Worm (Caenorhabditis elegans): Measurements from ENCODE around the gene atln-1.

atln-1 gene

DNA sequence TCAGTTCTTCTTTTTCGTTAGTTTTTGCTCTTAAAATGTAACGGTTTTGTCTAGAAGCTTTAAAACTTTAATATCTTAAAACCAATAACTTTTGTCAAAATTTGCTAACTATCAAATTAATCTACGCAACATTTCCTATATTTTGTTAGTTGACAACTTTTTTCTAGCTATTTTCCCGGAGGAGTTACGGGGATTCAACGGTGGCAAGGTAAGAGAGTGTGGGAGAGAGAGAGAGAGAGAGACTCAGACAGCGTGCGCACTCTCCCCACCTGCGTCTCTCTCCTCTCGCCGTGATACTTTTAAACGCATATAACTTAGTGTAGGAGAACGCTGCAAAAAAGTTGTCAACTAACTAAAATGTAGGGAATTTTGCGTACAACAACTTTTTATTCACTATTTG, 34.9 kb upstream of the atln-1 start:
- TF ChIP-seq unc-39 (tag; optimal IDR thresholded peaks at IDR 0.05): no peak
- TF ChIP-seq mep-1 (tag; optimal IDR thresholded peaks at IDR 0.05): no peak
- TF ChIP-seq snpc-4 (tag; optimal IDR thresholded peaks at IDR 0.05): no peak
- TF ChIP-seq ces-1 (GFP tag; optimal IDR thresholded peaks at IDR 0.05): no peak
- TF ChIP-seq nhr-28 (tag; optimal IDR thresholded peaks at IDR 0.05): no peak
- TF ChIP-seq ceh-43 (GFP tag; optimal IDR thresholded peaks at IDR 0.05): no peak
- no peak for TF ChIP-seq sptf-1 (tag; optimal IDR thresholded peaks at IDR 0.05)
- no peak for TF ChIP-seq cnd-1 (tag; optimal IDR thresholded peaks at IDR 0.05)
- TF ChIP-seq nhr-76 (tag; optimal IDR thresholded peaks at IDR 0.05): no peak
- no peak for TF ChIP-seq bed-3 (GFP tag; optimal IDR thresholded peaks at IDR 0.05)
- no peak for TF ChIP-seq zip-8 (tag; optimal IDR thresholded peaks at IDR 0.05)
- TF ChIP-seq nhr-12 (tag; optimal IDR thresholded peaks at IDR 0.05): no peak
- no peak for TF ChIP-seq ham-2 (GFP tag; optimal IDR thresholded peaks at IDR 0.05)
- no peak for TF ChIP-seq nhr-237 (tag; optimal IDR thresholded peaks at IDR 0.05)
- TF ChIP-seq flh-1 (GFP tag; optimal IDR thresholded peaks at IDR 0.05): no peak
- no peak for TF ChIP-seq tbx-8 (GFP tag; optimal IDR thresholded peaks at IDR 0.05)
- TF ChIP-seq ceh-83 (GFP tag; optimal IDR thresholded peaks at IDR 0.05): no peak

DNA sequence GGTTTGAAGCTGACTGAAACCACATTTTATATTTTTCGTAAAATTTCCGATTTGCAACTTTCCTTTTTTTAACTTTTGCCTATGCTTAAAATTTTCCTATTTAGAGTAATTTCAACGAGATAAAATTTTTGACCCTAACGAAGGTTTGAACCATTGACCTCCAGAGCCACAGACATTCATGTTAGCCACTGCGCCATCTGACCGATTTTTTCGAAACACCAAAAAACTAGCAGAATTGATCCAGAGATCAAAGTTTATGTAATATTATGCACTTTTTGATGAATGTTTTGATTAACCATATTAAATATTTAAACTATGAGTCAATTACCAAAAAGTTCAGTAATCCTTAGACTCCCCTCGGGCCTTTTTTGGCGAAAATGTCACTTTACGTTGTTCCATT, 30.4 kb upstream of the atln-1 start:
- TF ChIP-seq nhr-12 (tag; optimal IDR thresholded peaks at IDR 0.05): no peak
- no peak for TF ChIP-seq tbx-8 (GFP tag; optimal IDR thresholded peaks at IDR 0.05)
- TF ChIP-seq ceh-43 (GFP tag; optimal IDR thresholded peaks at IDR 0.05): no peak
- no peak for TF ChIP-seq elt-1 (tag; optimal IDR thresholded peaks at IDR 0.05; ENCODE audit: borderline replicate concordance, insufficient read depth)
- no peak for TF ChIP-seq ceh-83 (GFP tag; optimal IDR thresholded peaks at IDR 0.05)

DNA sequence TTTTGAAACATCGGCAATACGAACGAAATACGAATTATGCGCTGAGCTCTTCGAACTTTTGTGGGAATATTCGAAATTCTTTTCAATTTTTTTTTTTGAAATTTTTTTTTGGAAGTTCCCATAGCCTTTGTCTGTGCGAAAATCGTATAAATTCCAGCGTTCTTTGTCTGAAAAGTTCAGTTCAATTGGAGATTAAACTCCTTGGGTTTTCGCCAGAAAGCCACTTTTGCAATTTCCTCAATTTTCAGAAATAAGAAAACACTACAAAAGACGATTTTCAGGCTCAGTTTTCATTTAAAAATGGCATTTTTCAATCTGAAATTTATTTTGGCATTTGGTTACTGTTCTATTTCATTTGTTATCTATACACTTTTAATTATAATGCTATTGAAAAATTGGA, 29.3 kb upstream of the atln-1 start, which contains the start of gene Y54G2A.38:
Y54G2A.38 (plus strand) TSS at position 301 of the 400 bp plus-strand sequence.
- no peak for TF ChIP-seq mep-1 (tag; optimal IDR thresholded peaks at IDR 0.05)
- TF ChIP-seq ceh-43 (GFP tag; optimal IDR thresholded peaks at IDR 0.05): no peak
- TF ChIP-seq nhr-12 (tag; optimal IDR thresholded peaks at IDR 0.05): no peak
- no peak for TF ChIP-seq ztf-11 (tag; optimal IDR thresholded peaks at IDR 0.05)
- no peak for TF ChIP-seq elt-3 (tag; optimal IDR thresholded peaks at IDR 0.05)
- no peak for TF ChIP-seq nhr-28 (tag; optimal IDR thresholded peaks at IDR 0.05)
- no peak for TF ChIP-seq cnd-1 (tag; optimal IDR thresholded peaks at IDR 0.05)
- no peak for TF ChIP-seq hlh-1 (tag; optimal IDR thresholded peaks at IDR 0.05)
- no peak for TF ChIP-seq flh-1 (GFP tag; optimal IDR thresholded peaks at IDR 0.05)
- no peak for TF ChIP-seq unc-39 (tag; optimal IDR thresholded peaks at IDR 0.05)
- no peak for TF ChIP-seq drap-1 (GFP tag; optimal IDR thresholded peaks at IDR 0.05)
- TF ChIP-seq pha-4 (tag; optimal IDR thresholded peaks at IDR 0.05): no peak
- TF ChIP-seq bed-3 (GFP tag; optimal IDR thresholded peaks at IDR 0.05): no peak
- no peak for TF ChIP-seq nhr-237 (tag; optimal IDR thresholded peaks at IDR 0.05)
- TF ChIP-seq ceh-39 (tag; optimal IDR thresholded peaks at IDR 0.05): no peak
- TF ChIP-seq lsy-2 (tag; optimal IDR thresholded peaks at IDR 0.05): no peak
- TF ChIP-seq mab-5 (tag; optimal IDR thresholded peaks at IDR 0.05): no peak
- TF ChIP-seq blmp-1 (tag; optimal IDR thresholded peaks at IDR 0.05): no peak
- TF ChIP-seq unc-120 (tag; optimal IDR thresholded peaks at IDR 0.05; ENCODE audit: poor library complexity, severe bottlenecking): no peak

DNA sequence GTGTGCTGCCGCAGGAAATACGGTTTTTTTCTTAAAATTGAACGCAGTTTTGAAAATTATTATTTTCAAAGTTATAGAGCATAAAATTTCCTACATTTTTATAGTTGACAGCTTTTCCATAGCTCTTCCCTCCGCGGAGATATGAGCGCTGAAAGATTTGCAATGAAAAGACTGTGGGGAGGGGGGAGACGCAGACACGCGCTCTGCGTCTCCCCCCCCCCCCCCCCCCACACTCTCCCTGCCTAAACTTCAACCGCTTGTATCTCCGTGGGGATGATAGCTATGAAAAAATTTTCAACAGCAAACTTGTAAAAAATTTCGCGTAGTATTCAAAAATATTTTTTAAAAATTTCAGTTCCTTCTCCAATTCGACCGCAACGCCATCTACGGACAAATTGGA, 27.0 kb upstream of the atln-1 start:
- no peak for TF ChIP-seq drap-1 (GFP tag; optimal IDR thresholded peaks at IDR 0.05)
- TF ChIP-seq unc-62 (GFP tag; optimal IDR thresholded peaks at IDR 0.05): no peak
- TF ChIP-seq mep-1 (tag; optimal IDR thresholded peaks at IDR 0.05): no peak
- TF ChIP-seq ceh-83 (GFP tag; optimal IDR thresholded peaks at IDR 0.05): no peak
- TF ChIP-seq nhr-76 (tag; optimal IDR thresholded peaks at IDR 0.05): no peak
- no peak for TF ChIP-seq ztf-11 (tag; optimal IDR thresholded peaks at IDR 0.05)
- no peak for TF ChIP-seq ceh-43 (GFP tag; optimal IDR thresholded peaks at IDR 0.05)
- TF ChIP-seq ham-2 (GFP tag; optimal IDR thresholded peaks at IDR 0.05): no peak
- TF ChIP-seq unc-39 (tag; optimal IDR thresholded peaks at IDR 0.05): no peak
- no peak for TF ChIP-seq tbx-8 (GFP tag; optimal IDR thresholded peaks at IDR 0.05)

DNA sequence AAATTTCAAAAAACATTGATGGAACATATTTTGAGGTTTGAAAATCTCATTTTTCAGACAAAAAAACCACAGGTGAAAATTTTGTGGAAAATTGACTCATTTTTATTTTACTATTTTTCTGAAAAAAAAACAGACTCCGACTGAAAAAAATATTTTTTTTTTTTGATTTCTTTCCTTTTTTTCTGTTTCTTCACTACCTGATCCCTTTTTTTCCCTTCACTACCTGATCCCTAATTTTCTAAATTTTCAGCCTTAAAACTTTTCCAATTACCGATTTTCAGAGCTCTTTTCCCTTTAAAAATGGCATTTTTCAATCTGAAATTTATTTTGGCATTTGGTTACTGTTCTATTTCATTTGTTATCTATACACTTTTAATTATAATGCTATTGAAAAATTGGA, 26.1 kb upstream of the atln-1 start, which contains the start of gene Y54G2A.77:
Y54G2A.77 (plus strand) TSS at position 301 of the 400 bp plus-strand sequence.
- TF ChIP-seq nhr-12 (tag; optimal IDR thresholded peaks at IDR 0.05) (no peak), bed-3 (GFP tag; optimal IDR thresholded peaks at IDR 0.05) (no peak), unc-39 (tag; optimal IDR thresholded peaks at IDR 0.05) (no peak), mab-5 (tag; optimal IDR thresholded peaks at IDR 0.05) (no peak), nhr-28 (tag; optimal IDR thresholded peaks at IDR 0.05) (no peak), sem-2 (GFP tag; optimal IDR thresholded peaks at IDR 0.05) (no peak), snpc-4 (tag; optimal IDR thresholded peaks at IDR 0.05) (no peak), zip-8 (tag; optimal IDR thresholded peaks at IDR 0.05) (no peak), unc-62 (GFP tag; optimal IDR thresholded peaks at IDR 0.05) (no peak), nhr-237 (tag; optimal IDR thresholded peaks at IDR 0.05) (no peak), mep-1 (tag; optimal IDR thresholded peaks at IDR 0.05) (no peak), mls-2 (tag; optimal IDR thresholded peaks at IDR 0.05) (no peak), ztf-11 (tag; optimal IDR thresholded peaks at IDR 0.05) (no peak)
